Fruit fly (Drosophila melanogaster): ENCODE data around the gene CG34357.

DNA sequence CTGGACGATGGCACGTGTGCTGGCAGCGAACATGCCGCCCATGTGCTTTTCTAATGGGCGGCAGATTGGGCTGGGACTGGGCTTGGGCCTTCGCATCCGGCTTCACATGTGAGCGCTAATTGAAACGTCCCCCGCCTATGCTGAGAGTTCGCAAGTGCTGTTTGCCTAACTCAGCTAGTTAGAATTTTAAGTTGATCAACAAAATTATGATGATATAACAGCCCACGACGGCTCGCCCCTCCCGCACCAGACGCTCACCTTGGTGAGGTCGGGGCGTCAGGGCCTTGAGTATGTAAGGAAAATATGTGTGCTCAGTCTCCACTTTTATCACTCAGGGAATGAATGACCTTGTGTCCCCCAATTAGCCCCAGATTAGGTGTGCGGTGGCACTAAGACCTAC lies 91.0 kb downstream of the CG34357 start:
- no peak for TF ChIP-seq Crg-1 (GFP tag; optimal IDR thresholded peaks at IDR 0.05)
- TF ChIP-seq toe (GFP tag; optimal IDR thresholded peaks at IDR 0.05): no peak
- TF ChIP-seq Clk (GFP tag; optimal IDR thresholded peaks at IDR 0.05): no peak
- no peak for TF ChIP-seq Mnt (GFP tag; optimal IDR thresholded peaks at IDR 0.05)
- no peak for TF ChIP-seq Hr96 (GFP tag; optimal IDR thresholded peaks at IDR 0.05)
- TF ChIP-seq cnc (optimal IDR thresholded peaks at IDR 0.05): no peak
- TF ChIP-seq tj (GFP tag; optimal IDR thresholded peaks at IDR 0.05): no peak
- TF ChIP-seq CG14711 (tag; optimal IDR thresholded peaks at IDR 0.05): no peak
- TF ChIP-seq CG7045 (GFP tag; optimal IDR thresholded peaks at IDR 0.05): no peak
- TF ChIP-seq ovo (GFP tag; optimal IDR thresholded peaks at IDR 0.05): no peak
- TF ChIP-seq CG12768 (GFP tag; optimal IDR thresholded peaks at IDR 0.05): no peak

All from whole organism, adult.